Worm (Caenorhabditis elegans): ENCODE measurements around the gene C16C8.19.

The C16C8.19 gene

ce11 chrII:3438280-3438679 lies 20.0 kb upstream of the C16C8.19 start:
- TF ChIP-seq blmp-1 (tag; optimal IDR thresholded peaks at IDR 0.05), result peak; percentile 90
- no peak for TF ChIP-seq ztf-11 (tag; optimal IDR thresholded peaks at IDR 0.05)

- peak; percentile 24 for TF ChIP-seq flh-1 (GFP tag; optimal IDR thresholded peaks at IDR 0.05)
- TF ChIP-seq mls-2 (tag; optimal IDR thresholded peaks at IDR 0.05), result peak; percentile 64
- no peak for TF ChIP-seq mab-5 (tag; optimal IDR thresholded peaks at IDR 0.05)
- peak; percentile 33 for TF ChIP-seq bed-3 (GFP tag; optimal IDR thresholded peaks at IDR 0.05)
- TF ChIP-seq cnd-1 (tag; optimal IDR thresholded peaks at IDR 0.05), result peak; percentile 66
- peak; percentile 76 for TF ChIP-seq M03D4.4 (tag; optimal IDR thresholded peaks at IDR 0.05)
- no peak for TF ChIP-seq mep-1 (tag; optimal IDR thresholded peaks at IDR 0.05)
- peak; percentile 68 for TF ChIP-seq drap-1 (GFP tag; optimal IDR thresholded peaks at IDR 0.05)
- no peak for TF ChIP-seq elt-1 (tag; optimal IDR thresholded peaks at IDR 0.05; ENCODE audit: borderline replicate concordance, insufficient read depth)
- TF ChIP-seq ceh-83 (GFP tag; optimal IDR thresholded peaks at IDR 0.05), result peak; percentile 88
- TF ChIP-seq nhr-12 (tag; optimal IDR thresholded peaks at IDR 0.05), result no peak
- peak; percentile 55 for TF ChIP-seq sem-2 (GFP tag; optimal IDR thresholded peaks at IDR 0.05)
- TF ChIP-seq sptf-1 (tag; optimal IDR thresholded peaks at IDR 0.05), result peak; percentile 71
- TF ChIP-seq unc-120 (tag; optimal IDR thresholded peaks at IDR 0.05; ENCODE audit: poor library complexity, severe bottlenecking), result peak; percentile 37
- peak; percentile 68 for TF ChIP-seq ham-2 (GFP tag; optimal IDR thresholded peaks at IDR 0.05)
- peak; percentile 65 for TF ChIP-seq lin-32 (GFP tag; optimal IDR thresholded peaks at IDR 0.05)
- TF ChIP-seq lsy-2 (tag; optimal IDR thresholded peaks at IDR 0.05), result no peak
Measured at ce11 chrII:3439244-3439698, 19.0 kb upstream of the C16C8.19 start.

- TF ChIP-seq lin-13 (tag; optimal IDR thresholded peaks at IDR 0.05) (no peak), zip-8 (tag; optimal IDR thresholded peaks at IDR 0.05) (peak; percentile 64)
Measured at ce11 chrII:3439842-3440640, 18.2 kb upstream of the C16C8.19 start.

- TF ChIP-seq nhr-76 (tag; optimal IDR thresholded peaks at IDR 0.05), result no peak
- no peak for TF ChIP-seq blmp-1 (tag; optimal IDR thresholded peaks at IDR 0.05)
- no peak for TF ChIP-seq M03D4.4 (tag; optimal IDR thresholded peaks at IDR 0.05)
- TF ChIP-seq mab-5 (tag; optimal IDR thresholded peaks at IDR 0.05), result no peak
- no peak for TF ChIP-seq snpc-4 (tag; optimal IDR thresholded peaks at IDR 0.05)
- TF ChIP-seq ztf-11 (tag; optimal IDR thresholded peaks at IDR 0.05), result no peak
- TF ChIP-seq lin-13 (tag; optimal IDR thresholded peaks at IDR 0.05), result no peak
- no peak for TF ChIP-seq unc-120 (tag; optimal IDR thresholded peaks at IDR 0.05; ENCODE audit: poor library complexity, severe bottlenecking)
- TF ChIP-seq nhr-28 (tag; optimal IDR thresholded peaks at IDR 0.05), result no peak
- no peak for TF ChIP-seq sptf-1 (tag; optimal IDR thresholded peaks at IDR 0.05)
- no peak for TF ChIP-seq nhr-237 (tag; optimal IDR thresholded peaks at IDR 0.05)
- TF ChIP-seq nhr-12 (tag; optimal IDR thresholded peaks at IDR 0.05), result no peak
- TF ChIP-seq cnd-1 (tag; optimal IDR thresholded peaks at IDR 0.05), result no peak
- TF ChIP-seq pha-4 (tag; optimal IDR thresholded peaks at IDR 0.05), result no peak
- TF ChIP-seq drap-1 (GFP tag; optimal IDR thresholded peaks at IDR 0.05), result no peak
Measured at ce11 chrII:3440641-3440926, 17.7 kb upstream of the C16C8.19 start, which contains the start of gene C16C8.17. Gene C16C8.17 (plus strand): TSS chrII:3440827.

- TF ChIP-seq lin-32 (GFP tag; optimal IDR thresholded peaks at IDR 0.05), result no peak
- no peak for TF ChIP-seq zip-8 (tag; optimal IDR thresholded peaks at IDR 0.05)
- no peak for TF ChIP-seq flh-1 (GFP tag; optimal IDR thresholded peaks at IDR 0.05)
- TF ChIP-seq ceh-39 (tag; optimal IDR thresholded peaks at IDR 0.05), result no peak
- TF ChIP-seq cnd-1 (tag; optimal IDR thresholded peaks at IDR 0.05), result no peak
- no peak for TF ChIP-seq lsy-2 (tag; optimal IDR thresholded peaks at IDR 0.05)
- no peak for TF ChIP-seq elt-1 (tag; optimal IDR thresholded peaks at IDR 0.05; ENCODE audit: borderline replicate concordance, insufficient read depth)
- no peak for TF ChIP-seq unc-39 (tag; optimal IDR thresholded peaks at IDR 0.05)
- no peak for TF ChIP-seq unc-62 (GFP tag; optimal IDR thresholded peaks at IDR 0.05)
- no peak for TF ChIP-seq mab-5 (tag; optimal IDR thresholded peaks at IDR 0.05)
- TF ChIP-seq bed-3 (GFP tag; optimal IDR thresholded peaks at IDR 0.05), result no peak
- TF ChIP-seq sem-2 (GFP tag; optimal IDR thresholded peaks at IDR 0.05), result no peak
- TF ChIP-seq ces-1 (GFP tag; optimal IDR thresholded peaks at IDR 0.05), result no peak
- no peak for TF ChIP-seq ceh-83 (GFP tag; optimal IDR thresholded peaks at IDR 0.05)
- TF ChIP-seq nhr-28 (tag; optimal IDR thresholded peaks at IDR 0.05), result no peak
- TF ChIP-seq ztf-11 (tag; optimal IDR thresholded peaks at IDR 0.05), result no peak
- TF ChIP-seq nhr-237 (tag; optimal IDR thresholded peaks at IDR 0.05), result no peak
- TF ChIP-seq blmp-1 (tag; optimal IDR thresholded peaks at IDR 0.05), result no peak
- TF ChIP-seq elt-3 (tag; optimal IDR thresholded peaks at IDR 0.05), result no peak
- no peak for TF ChIP-seq nhr-76 (tag; optimal IDR thresholded peaks at IDR 0.05)
Measured at ce11 chrII:3441377-3441776, 16.9 kb upstream of the C16C8.19 start, which contains the start of gene C16C8.27. Gene C16C8.27 (plus strand): TSS chrII:3441677.

Measured in whole organism, mixed stage, embryonic.